Worm (Caenorhabditis elegans) whole organism, L4 larva: Measurements from ENCODE around the gene nkb-2.

ENCODE experiments used
- aly-2 ChIP-seq: sonication (generic microtip); optimal IDR thresholded peaks from 2 replicates; lab custom pipeline; 2018; ENCODE audit warnings: missing biosample characterization, missing genetic modification characterization
- fos-1 ChIP-seq: fragments of 150-350 bp; optimal IDR thresholded peaks from 2 replicates; lab custom pipeline; 2014; ENCODE audit warnings: missing biosample characterization, missing genetic modification characterization
- lir-3 ChIP-seq: sonication (generic microtip); optimal IDR thresholded peaks from 2 replicates; lab custom pipeline; 2016; ENCODE audit warnings: mild to moderate bottlenecking, missing genetic modification characterization, missing compliant biosample characterization
- madf-9 ChIP-seq: fragments of 200-800 bp; sonication (Bioruptor generic); conservative IDR thresholded peaks from 2 replicates; pipeline ENCODE4 v1.3.6; 2022; ENCODE audit warnings: missing genetic modification reagents, missing genetic modification characterization, missing compliant biosample characterization
- nhr-28 ChIP-seq: fragments of 150-350 bp; optimal IDR thresholded peaks from 2 replicates; lab custom pipeline; 2014; ENCODE audit warnings: missing biosample characterization, missing genetic modification characterization
- ztf-11 ChIP-seq: fragments of 150-350 bp; optimal IDR thresholded peaks from 2 replicates; lab custom pipeline; 2014; ENCODE audit warnings: missing biosample characterization, missing genetic modification characterization

DNA sequence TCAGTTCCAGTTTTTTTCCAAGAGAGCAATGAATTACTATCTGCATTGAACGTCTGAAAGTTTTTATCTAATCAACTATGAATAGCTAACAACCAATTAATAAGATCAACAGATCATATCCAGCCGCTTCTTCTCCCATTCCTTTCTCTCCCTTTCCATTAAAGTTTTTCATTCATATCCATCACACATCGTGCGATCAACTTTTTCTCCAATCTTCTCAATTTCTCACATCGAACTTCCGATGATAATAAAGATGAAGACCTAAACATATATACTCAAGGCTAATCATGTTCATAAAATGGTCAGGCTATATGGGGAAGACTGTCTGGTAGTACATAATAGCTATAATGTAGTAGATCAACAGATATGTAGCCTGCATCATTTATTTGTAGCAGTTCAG lies 21.6 kb downstream of the nkb-2 start:
- TF ChIP-seq ztf-11 (tag; lab: Kevin White, UChicago) (no peak), lir-3 (tag; lab: Kevin White, UChicago) (no peak), nhr-28 (tag; lab: Kevin White, UChicago) (no peak), aly-2 (no peak), madf-9 (GFP tag; lab: Robert Waterston, UW) (no peak), fos-1 (no peak)
